Worm (Caenorhabditis elegans) whole organism, mixed stage, embryonic: ENCODE measurements around the gene ddr-1.

ENCODE experiments used
- blmp-1 ChIP-seq: fragments of 150-350 bp; optimal IDR thresholded peaks from 2 replicates; lab custom pipeline; 2014; ENCODE audit warnings: missing biosample characterization, missing genetic modification characterization
- ceh-39 ChIP-seq: fragments of 150-350 bp; optimal IDR thresholded peaks from 2 replicates; lab custom pipeline; 2014; ENCODE audit warnings: missing biosample characterization, missing genetic modification characterization
- ceh-43 ChIP-seq: fragments of 200-800 bp; sonication (Bioruptor generic); optimal IDR thresholded peaks from 2 replicates; lab custom pipeline; 2018; ENCODE audit warnings: mild to moderate bottlenecking, missing genetic modification characterization, moderate library complexity, missing compliant biosample characterization
- ces-1 ChIP-seq: fragments of 150-350 bp; optimal IDR thresholded peaks from 2 replicates; lab custom pipeline; 2014; ENCODE audit warnings: missing biosample characterization, missing genetic modification reagents, missing genetic modification characterization
- cnd-1 ChIP-seq: fragments of 200-800 bp; sonication (Bioruptor generic); optimal IDR thresholded peaks from 2 replicates; lab custom pipeline; 2018; ENCODE audit warnings: mild to moderate bottlenecking, missing genetic modification characterization, missing compliant biosample characterization
- elt-1 ChIP-seq: sonication (generic microtip); optimal IDR thresholded peaks from 2 replicates; lab custom pipeline; 2017; ENCODE audit warnings: missing genetic modification characterization, mild to moderate bottlenecking, missing compliant biosample characterization, antibody characterized with exemption, moderate library complexity, borderline replicate concordance; ENCODE audit not compliant: insufficient read depth
- elt-3 ChIP-seq: fragments of 150-350 bp; optimal IDR thresholded peaks from 2 replicates; lab custom pipeline; 2014; ENCODE audit warnings: missing biosample characterization, missing genetic modification characterization
- flh-1 ChIP-seq: fragments of 200-800 bp; sonication (Bioruptor generic); optimal IDR thresholded peaks from 2 replicates; lab custom pipeline; 2018; ENCODE audit warnings: mild to moderate bottlenecking, missing genetic modification characterization, moderate library complexity, missing compliant biosample characterization
- hlh-1 ChIP-seq: fragments of 150-350 bp; optimal IDR thresholded peaks from 2 replicates; lab custom pipeline; 2014; ENCODE audit warnings: missing biosample characterization, missing genetic modification reagents, missing genetic modification characterization
- lin-32 ChIP-seq: fragments of 200-800 bp; sonication (Bioruptor generic); optimal IDR thresholded peaks from 2 replicates; lab custom pipeline; 2018; ENCODE audit warnings: mild to moderate bottlenecking, missing genetic modification characterization, missing compliant biosample characterization
- lsy-2 ChIP-seq: fragments of 150-350 bp; optimal IDR thresholded peaks from 2 replicates; lab custom pipeline; 2014; ENCODE audit warnings: missing biosample characterization, missing genetic modification characterization
- mab-5 ChIP-seq: fragments of 150-350 bp; optimal IDR thresholded peaks from 2 replicates; lab custom pipeline; 2014; ENCODE audit warnings: missing biosample characterization, missing genetic modification characterization
- mls-2 ChIP-seq: sonication (generic microtip); optimal IDR thresholded peaks from 2 replicates; lab custom pipeline; 2016; ENCODE audit warnings: mild to moderate bottlenecking, missing genetic modification characterization, moderate library complexity, missing compliant biosample characterization
- nhr-12 ChIP-seq: fragments of 150-350 bp; optimal IDR thresholded peaks from 2 replicates; lab custom pipeline; 2014; ENCODE audit warnings: missing biosample characterization, missing genetic modification characterization
- nhr-2 ChIP-seq: fragments of 150-350 bp; optimal IDR thresholded peaks from 2 replicates; lab custom pipeline; 2014; ENCODE audit warnings: missing biosample characterization, missing genetic modification characterization
- nhr-237 ChIP-seq: fragments of 150-350 bp; optimal IDR thresholded peaks from 2 replicates; lab custom pipeline; 2014; ENCODE audit warnings: missing biosample characterization, missing genetic modification characterization
- nhr-28 ChIP-seq: fragments of 150-350 bp; optimal IDR thresholded peaks from 2 replicates; lab custom pipeline; 2014; ENCODE audit warnings: missing biosample characterization, missing genetic modification characterization
- pha-4 ChIP-seq: fragments of 150-350 bp; optimal IDR thresholded peaks from 2 replicates; lab custom pipeline; 2018; ENCODE audit warnings: missing biosample characterization, missing genetic modification reagents, missing genetic modification characterization
- snpc-4 ChIP-seq: fragments of 150-350 bp; optimal IDR thresholded peaks from 2 replicates; lab custom pipeline; 2014; ENCODE audit warnings: missing biosample characterization, missing genetic modification characterization
- sptf-1 ChIP-seq: sonication (generic microtip); optimal IDR thresholded peaks from 2 replicates; lab custom pipeline; 2017; ENCODE audit warnings: mild to moderate bottlenecking, missing genetic modification characterization, moderate library complexity, missing compliant biosample characterization
- tbx-8 ChIP-seq: fragments of 200-800 bp; sonication (Bioruptor generic); optimal IDR thresholded peaks from 2 replicates; lab custom pipeline; 2018; ENCODE audit warnings: mild to moderate bottlenecking, missing genetic modification characterization, moderate library complexity, missing compliant biosample characterization
- unc-120 ChIP-seq: sonication (generic microtip); optimal IDR thresholded peaks from 2 replicates; lab custom pipeline; 2017; ENCODE audit warnings: missing genetic modification characterization, missing compliant biosample characterization; ENCODE audit not compliant: poor library complexity, severe bottlenecking
- unc-39 ChIP-seq: fragments of 150-350 bp; optimal IDR thresholded peaks from 2 replicates; lab custom pipeline; 2014; ENCODE audit warnings: missing biosample characterization, missing genetic modification characterization
- unc-62 ChIP-seq: fragments of 150-350 bp; optimal IDR thresholded peaks from 2 replicates; lab custom pipeline; 2014; ENCODE audit warnings: missing biosample characterization, missing genetic modification reagents, missing genetic modification characterization
- ztf-11 ChIP-seq: fragments of 150-350 bp; optimal IDR thresholded peaks from 2 replicates; lab custom pipeline; 2014; ENCODE audit warnings: missing biosample characterization, missing genetic modification characterization

The ddr-1 gene

DNA sequence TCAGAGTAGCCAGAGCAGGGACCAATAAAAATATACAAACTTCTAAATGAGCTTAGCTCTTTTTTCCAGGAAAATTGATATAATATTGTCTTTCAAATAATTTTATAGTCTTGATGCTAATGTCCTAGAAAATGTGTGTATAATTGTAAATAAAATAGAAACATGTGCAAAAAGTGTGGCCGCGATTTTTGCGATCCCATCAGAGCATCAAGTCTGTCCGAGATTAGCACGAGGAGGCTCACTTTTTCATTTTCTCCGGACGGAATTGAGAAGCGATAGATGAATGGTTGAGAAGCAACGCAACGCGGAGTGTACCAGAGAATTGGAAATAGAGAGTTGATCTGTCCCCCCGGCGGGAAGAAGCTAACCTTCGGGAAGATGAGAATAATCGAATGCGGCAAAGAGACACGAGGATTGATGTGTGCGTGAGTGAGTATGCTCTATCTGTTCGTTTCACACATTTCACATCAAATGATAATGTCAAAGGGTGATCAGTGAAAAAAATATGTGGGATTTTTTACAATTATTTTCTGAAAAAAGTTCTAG is 45.5 kb downstream of the ddr-1 start:
- peak; percentile 57 for TF ChIP-seq unc-120 (tag; lab: Kevin White, UChicago)
- TF ChIP-seq unc-62 (GFP tag; lab: Kevin White, UChicago): peak; percentile 64
- TF ChIP-seq unc-39: no peak
- TF ChIP-seq blmp-1 (tag; lab: Kevin White, UChicago): no peak
- TF ChIP-seq, all 35 proteins: peak for 2

DNA sequence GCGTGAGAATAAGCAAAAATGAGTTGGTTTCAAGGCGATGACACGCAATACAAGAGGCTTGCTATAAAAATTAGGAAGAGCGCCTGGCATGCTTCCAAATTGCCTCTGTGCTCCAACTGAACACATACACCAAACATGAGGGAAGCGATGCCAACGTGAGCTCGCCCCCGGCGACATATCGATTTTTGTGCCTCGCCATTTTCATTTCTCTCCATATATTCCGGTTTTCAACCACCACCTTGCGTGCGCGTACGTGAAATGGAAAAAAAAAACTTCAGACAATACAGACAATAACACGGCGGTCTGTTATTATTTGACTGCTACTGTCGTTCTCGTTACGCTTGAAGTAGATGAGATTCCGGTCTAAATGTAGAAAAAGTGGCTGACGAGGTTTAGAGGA is 46.9 kb downstream of the ddr-1 start:
- TF ChIP-seq nhr-2 (tag; lab: Kevin White, UChicago): no peak
- no peak for TF ChIP-seq unc-39
- TF ChIP-seq mab-5 (tag; lab: Kevin White, UChicago): no peak
- no peak for TF ChIP-seq nhr-237
- TF ChIP-seq lsy-2 (tag; lab: Kevin White, UChicago): no peak
- TF ChIP-seq unc-120 (tag; lab: Kevin White, UChicago): no peak
- no peak for TF ChIP-seq elt-1 (tag; lab: Kevin White, UChicago)
- no peak for TF ChIP-seq sptf-1 (tag; lab: Kevin White, UChicago)
- TF ChIP-seq flh-1 (GFP tag; lab: Kevin White, UChicago): no peak
- no peak for TF ChIP-seq nhr-28
- no peak for TF ChIP-seq ceh-43 (GFP tag; lab: Kevin White, UChicago)
- no peak for TF ChIP-seq tbx-8 (GFP tag; lab: Kevin White, UChicago)
- no peak for TF ChIP-seq hlh-1 (tag; lab: Kevin White, UChicago)
- no peak for TF ChIP-seq snpc-4
- TF ChIP-seq pha-4: no peak
- TF ChIP-seq lin-32 (GFP tag; lab: Kevin White, UChicago): no peak
- no peak for TF ChIP-seq mls-2 (tag; lab: Kevin White, UChicago)
- no peak for TF ChIP-seq elt-3 (tag; lab: Kevin White, UChicago)
- TF ChIP-seq nhr-12 (tag; lab: Kevin White, UChicago): no peak

DNA sequence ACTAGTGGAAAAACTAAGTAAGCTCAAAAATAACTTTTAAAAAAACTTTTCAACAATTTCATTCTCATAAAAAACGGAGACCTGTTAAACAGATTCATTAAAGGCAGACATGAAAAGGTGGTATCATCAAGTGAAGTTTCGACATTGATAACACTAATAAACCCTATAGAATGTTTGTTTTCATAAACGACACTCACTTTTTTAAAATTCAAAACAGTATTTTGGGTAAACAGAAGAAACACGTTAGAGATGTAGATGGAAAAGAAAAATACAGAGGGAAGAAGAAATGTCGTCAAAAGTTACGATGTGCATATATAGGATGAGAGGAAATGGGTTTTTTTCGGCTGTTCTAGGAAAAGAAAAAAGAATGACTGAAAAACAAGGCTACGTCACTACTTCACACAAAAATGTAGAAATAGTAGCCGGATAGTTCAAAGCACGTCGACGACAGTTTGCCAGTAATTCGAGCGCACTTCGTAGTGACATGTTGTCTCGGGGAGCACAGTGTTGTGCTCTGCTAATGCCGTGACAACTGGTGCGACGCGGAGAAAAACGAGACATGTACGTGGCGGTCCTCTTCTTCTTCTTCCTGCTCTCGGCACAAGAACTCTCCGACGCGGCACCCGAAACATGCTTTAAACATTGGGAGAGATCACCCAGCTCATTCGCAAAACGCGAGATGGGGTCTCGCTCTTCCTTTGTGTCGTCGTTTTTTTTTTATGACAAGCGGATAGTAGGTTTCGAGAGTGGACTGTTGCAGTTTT is 48.3 kb downstream of the ddr-1 start:
- TF ChIP-seq mab-5 (tag; lab: Kevin White, UChicago) (no peak), elt-1 (tag; lab: Kevin White, UChicago) (no peak), unc-120 (tag; lab: Kevin White, UChicago) (no peak), unc-39 (no peak), lsy-2 (tag; lab: Kevin White, UChicago) (no peak), blmp-1 (tag; lab: Kevin White, UChicago) (no peak), hlh-1 (tag; lab: Kevin White, UChicago) (peak; percentile 63)

ce11 chrX:5512227-5512626 is 51.2 kb downstream of the ddr-1 start, which contains the start of gene T23F2.3:
Gene T23F2.3, minus strand, starts transcription at chrX:5512327.
- no peak for TF ChIP-seq sptf-1 (tag; lab: Kevin White, UChicago)
- no peak for TF ChIP-seq ces-1 (GFP tag; lab: Kevin White, UChicago)
- no peak for TF ChIP-seq nhr-28
- TF ChIP-seq ceh-39 (tag; lab: Kevin White, UChicago): no peak
- TF ChIP-seq mls-2 (tag; lab: Kevin White, UChicago): no peak
- no peak for TF ChIP-seq ztf-11 (tag; lab: Kevin White, UChicago)
- TF ChIP-seq blmp-1 (tag; lab: Kevin White, UChicago): no peak
- no peak for TF ChIP-seq elt-3 (tag; lab: Kevin White, UChicago)
- TF ChIP-seq cnd-1: no peak

DNA sequence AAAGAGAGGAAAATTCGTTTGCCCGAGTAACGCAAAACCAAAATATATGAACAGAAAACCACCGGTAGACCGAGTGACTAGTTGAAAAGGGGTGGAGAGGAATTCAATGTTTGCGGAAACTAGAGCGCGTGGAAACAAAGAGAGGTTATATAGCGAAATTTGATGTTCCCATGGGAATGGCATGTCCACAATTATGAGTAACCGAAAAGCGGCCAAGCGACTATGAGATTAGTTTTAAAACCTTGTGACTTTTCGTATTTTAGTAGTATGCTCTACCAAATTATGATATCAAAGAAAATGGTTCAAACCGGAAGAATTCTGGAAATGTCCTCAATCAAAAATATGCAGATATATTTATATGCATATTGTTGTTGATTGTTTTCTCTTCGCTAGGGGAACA is 51.7 kb downstream of the ddr-1 start:
- TF ChIP-seq nhr-12 (tag; lab: Kevin White, UChicago): no peak
- TF ChIP-seq cnd-1: no peak
- TF ChIP-seq ces-1 (GFP tag; lab: Kevin White, UChicago): peak; percentile 35

DNA sequence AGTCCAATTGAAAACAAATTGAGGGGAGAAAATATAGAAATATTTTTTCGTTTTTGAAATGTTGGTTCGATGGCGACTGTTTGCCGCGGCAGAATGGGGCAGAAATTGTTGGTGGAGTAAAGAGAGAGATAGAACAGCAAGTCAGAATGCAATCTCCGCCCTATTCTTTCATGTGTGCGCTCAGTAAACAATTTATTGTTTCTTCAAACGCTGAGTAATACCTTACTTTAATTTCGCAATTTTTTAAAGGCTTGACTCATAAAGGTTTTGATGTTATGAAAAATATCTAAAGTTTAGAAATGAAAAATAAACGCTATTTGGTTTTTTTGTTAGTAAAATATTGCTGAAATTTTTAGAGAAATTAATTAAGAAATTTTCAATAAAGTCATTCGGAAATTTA is 53.3 kb downstream of the ddr-1 start:
- TF ChIP-seq ces-1 (GFP tag; lab: Kevin White, UChicago): peak; percentile 31
- no peak for TF ChIP-seq unc-120 (tag; lab: Kevin White, UChicago)
